Worm (Caenorhabditis elegans) whole organism, L4 larva: ENCODE measurements around the gene K11E4.1.

ENCODE experiments used
- D1046.2 ChIP-seq: fragments of 200-800 bp; sonication (Bioruptor generic); IDR thresholded peaks from 2 replicates; pipeline ENCODE4 v1.3.6; 2022; ENCODE audit warnings: missing genetic modification characterization, missing compliant biosample characterization
- F26F4.8 ChIP-seq: fragments of 200-800 bp; sonication (Bioruptor generic); conservative IDR thresholded peaks from 2 replicates; pipeline ENCODE4 v1.3.6; 2022; ENCODE audit warnings: missing genetic modification characterization, missing compliant biosample characterization
- F44E2.7 ChIP-seq: fragments of 200-800 bp; sonication (Bioruptor generic); IDR thresholded peaks from 2 replicates; pipeline ENCODE4 v2.1.2; 2022; ENCODE audit warnings: missing genetic modification characterization, missing compliant biosample characterization
- F49E8.2 ChIP-seq: sonication (generic microtip); optimal IDR thresholded peaks from 2 replicates; lab custom pipeline; 2016; ENCODE audit warnings: missing compliant biosample characterization, mild to moderate bottlenecking, missing genetic modification characterization, borderline replicate concordance
- T26A8.4 ChIP-seq: fragments of 200-800 bp; sonication (Bioruptor generic); IDR thresholded peaks from 2 replicates; pipeline ENCODE4 v1.3.6; 2022; ENCODE audit warnings: missing genetic modification characterization, missing compliant biosample characterization
- Y105C5A.15 ChIP-seq: fragments of 200-800 bp; sonication (Bioruptor generic); IDR thresholded peaks from 2 replicates; pipeline ENCODE4 v1.3.6; 2022; ENCODE audit warnings: missing genetic modification characterization, missing compliant biosample characterization
- Y48G9A.11 ChIP-seq: fragments of 200-800 bp; sonication (Bioruptor generic); IDR thresholded peaks from 2 replicates; pipeline ENCODE4 v1.3.6; 2022; ENCODE audit warnings: missing genetic modification reagents, missing genetic modification characterization, missing compliant biosample characterization
- Y75B8A.6 ChIP-seq: fragments of 200-800 bp; sonication (Bioruptor generic); IDR thresholded peaks from 2 replicates; pipeline ENCODE4 v1.3.6; 2022; ENCODE audit warnings: missing genetic modification reagents, missing genetic modification characterization, missing compliant biosample characterization
- aha-1 ChIP-seq: fragments of 150-350 bp; peaks from one replicate; lab custom pipeline; 2014; ENCODE audit warnings: missing biosample characterization, missing genetic modification characterization
- ceh-32 ChIP-seq: sonication (generic microtip); optimal IDR thresholded peaks from 2 replicates; lab custom pipeline; 2016; ENCODE audit warnings: mild to moderate bottlenecking, missing genetic modification characterization, missing compliant biosample characterization; ENCODE audit not compliant: poor library complexity
- ceh-44 ChIP-seq: fragments of 200-800 bp; sonication (Bioruptor generic); IDR thresholded peaks from 2 replicates; pipeline ENCODE4 v1.3.6; 2022; ENCODE audit warnings: missing genetic modification reagents, missing genetic modification characterization, missing compliant biosample characterization
- ceh-82 ChIP-seq: sonication (generic microtip); optimal IDR thresholded peaks from 2 replicates; lab custom pipeline; 2017; ENCODE audit warnings: missing biosample characterization, missing genetic modification characterization
- cey-2 ChIP-seq: sonication (generic microtip); optimal IDR thresholded peaks from 3 replicates; lab custom pipeline; 2017; ENCODE audit warnings: missing genetic modification characterization, mild to moderate bottlenecking, missing compliant biosample characterization, antibody characterized with exemption, borderline replicate concordance; ENCODE audit not compliant: insufficient read depth
- daf-12 ChIP-seq: fragments of 150-350 bp; optimal IDR thresholded peaks from 2 replicates; lab custom pipeline; 2014; ENCODE audit warnings: missing biosample characterization, missing genetic modification reagents, missing genetic modification characterization
- daf-8 ChIP-seq: fragments of 200-800 bp; sonication (Bioruptor generic); IDR thresholded peaks from 2 replicates; pipeline ENCODE4 v1.3.6; 2022; ENCODE audit warnings: missing genetic modification characterization, missing compliant biosample characterization
- dmd-6 ChIP-seq: fragments of 200-800 bp; sonication (Bioruptor generic); IDR thresholded peaks from 2 replicates; pipeline ENCODE4 v1.3.6; 2022; ENCODE audit warnings: missing genetic modification reagents, missing genetic modification characterization, missing compliant biosample characterization
- dmd-8 ChIP-seq: fragments of 200-800 bp; sonication (Bioruptor generic); IDR thresholded peaks from 2 replicates; pipeline ENCODE4 v1.3.6; 2022; ENCODE audit warnings: missing genetic modification characterization, missing compliant biosample characterization
- dmd-9 ChIP-seq: fragments of 200-800 bp; sonication (Bioruptor generic); IDR thresholded peaks from 2 replicates; pipeline ENCODE4 v1.3.6; 2022; ENCODE audit warnings: missing genetic modification reagents, missing genetic modification characterization, missing compliant biosample characterization
- dpl-1 ChIP-seq: fragments of 150-350 bp; optimal IDR thresholded peaks from 2 replicates; lab custom pipeline; 2014; ENCODE audit warnings: missing biosample characterization, missing genetic modification reagents, missing genetic modification characterization
- duxl-1 ChIP-seq: sonication (generic microtip); optimal IDR thresholded peaks from 2 replicates; lab custom pipeline; 2016; ENCODE audit warnings: mild to moderate bottlenecking, missing genetic modification characterization, moderate library complexity, missing compliant biosample characterization; ENCODE audit not compliant: poor library complexity
- dve-1 ChIP-seq: sonication (generic microtip); optimal IDR thresholded peaks from 2 replicates; lab custom pipeline; 2017; ENCODE audit warnings: antibody characterized with exemption, mild to moderate bottlenecking, missing genetic modification characterization, missing compliant biosample characterization; ENCODE audit not compliant: insufficient read depth
- egl-43 ChIP-seq: fragments of 200-800 bp; sonication (Bioruptor generic); IDR thresholded peaks from 2 replicates; pipeline ENCODE4 v1.3.6; 2022; ENCODE audit warnings: missing genetic modification reagents, missing genetic modification characterization, missing compliant biosample characterization
- gei-8 ChIP-seq: fragments of 200-800 bp; sonication (Bioruptor generic); optimal IDR thresholded peaks from 2 replicates; lab custom pipeline; 2018; ENCODE audit warnings: mild to moderate bottlenecking, missing genetic modification characterization, missing compliant biosample characterization
- hlh-11 ChIP-seq: fragments of 200-800 bp; sonication (Bioruptor generic); optimal IDR thresholded peaks from 2 replicates; lab custom pipeline; 2018; ENCODE audit warnings: mild to moderate bottlenecking, missing genetic modification characterization, missing compliant biosample characterization
- hlh-30 ChIP-seq: sonication (generic microtip); optimal IDR thresholded peaks from 2 replicates; lab custom pipeline; 2017; ENCODE audit warnings: antibody characterized with exemption, mild to moderate bottlenecking, missing genetic modification characterization, missing compliant biosample characterization; ENCODE audit not compliant: insufficient read depth
- hmg-1.1 ChIP-seq: fragments of 200-800 bp; sonication (Bioruptor generic); IDR thresholded peaks from 2 replicates; pipeline ENCODE4 v1.3.6; 2022; ENCODE audit warnings: missing genetic modification reagents, missing genetic modification characterization, missing compliant biosample characterization
- jun-1 ChIP-seq: fragments of 150-350 bp; optimal IDR thresholded peaks from 2 replicates; lab custom pipeline; 2014; ENCODE audit warnings: missing biosample characterization, missing genetic modification reagents, missing genetic modification characterization
- lir-3 ChIP-seq: sonication (generic microtip); optimal IDR thresholded peaks from 2 replicates; lab custom pipeline; 2016; ENCODE audit warnings: mild to moderate bottlenecking, missing genetic modification characterization, missing compliant biosample characterization
- madf-5 ChIP-seq, 2 experiments: fragments of 200-800 bp; sonication (Bioruptor generic); IDR thresholded peaks; 2 replicates each; pipeline ENCODE4 v1.3.6; 2022; ENCODE audit warnings: missing compliant biosample characterization in 2 of 2, missing genetic modification characterization in 2 of 2
- mep-1 ChIP-seq: fragments of 150-350 bp; sonication (generic microtip); optimal IDR thresholded peaks from 3 replicates; lab custom pipeline; 2014; ENCODE audit warnings: missing biosample characterization, missing genetic modification characterization
- mxl-3 ChIP-seq: fragments of 200-800 bp; sonication (Bioruptor generic); optimal IDR thresholded peaks from 2 replicates; lab custom pipeline; 2018; ENCODE audit warnings: mild to moderate bottlenecking, missing genetic modification characterization, missing compliant biosample characterization
- nhr-102 ChIP-seq: sonication (generic microtip); optimal IDR thresholded peaks from 2 replicates; lab custom pipeline; 2016; ENCODE audit warnings: mild to moderate bottlenecking, missing genetic modification characterization, moderate library complexity, missing compliant biosample characterization
- nhr-11 ChIP-seq: fragments of 150-350 bp; optimal IDR thresholded peaks from 2 replicates; lab custom pipeline; 2014; ENCODE audit warnings: missing biosample characterization, missing genetic modification characterization
- nhr-25 ChIP-seq: sonication (generic microtip); optimal IDR thresholded peaks from 2 replicates; lab custom pipeline; 2017; ENCODE audit warnings: missing genetic modification characterization, mild to moderate bottlenecking, missing compliant biosample characterization, antibody characterized with exemption, moderate library complexity, borderline replicate concordance; ENCODE audit not compliant: insufficient read depth
- nhr-41 ChIP-seq: fragments of 200-800 bp; sonication (Bioruptor generic); IDR thresholded peaks from 2 replicates; pipeline ENCODE4 v1.3.6; 2022; ENCODE audit warnings: missing genetic modification reagents, missing genetic modification characterization, missing compliant biosample characterization
- nhr-42 ChIP-seq: fragments of 200-800 bp; sonication (Bioruptor generic); IDR thresholded peaks from 2 replicates; pipeline ENCODE4 v1.3.6; 2022; ENCODE audit warnings: missing genetic modification characterization, missing compliant biosample characterization
- nhr-48 ChIP-seq: sonication (generic microtip); optimal IDR thresholded peaks from 2 replicates; lab custom pipeline; 2016; ENCODE audit warnings: mild to moderate bottlenecking, missing genetic modification characterization, missing compliant biosample characterization
- nhr-77 ChIP-seq: fragments of 150-350 bp; optimal IDR thresholded peaks from 2 replicates; lab custom pipeline; 2014; ENCODE audit warnings: missing biosample characterization, missing genetic modification characterization
- pqm-1 ChIP-seq: sonication (generic microtip); optimal IDR thresholded peaks from 2 replicates; lab custom pipeline; 2017; ENCODE audit warnings: missing biosample characterization, missing genetic modification characterization
- skn-1 ChIP-seq: fragments of 150-350 bp; optimal IDR thresholded peaks from 2 replicates; lab custom pipeline; 2014; ENCODE audit warnings: missing biosample characterization, missing genetic modification characterization
- snpc-1.2 ChIP-seq: fragments of 200-800 bp; sonication (Bioruptor generic); IDR thresholded peaks from 2 replicates; pipeline ENCODE4 v1.3.6; 2022; ENCODE audit warnings: missing genetic modification reagents, missing genetic modification characterization, missing compliant biosample characterization
- spr-3 ChIP-seq: fragments of 200-800 bp; sonication (Bioruptor generic); optimal IDR thresholded peaks from 2 replicates; lab custom pipeline; 2018; ENCODE audit warnings: mild to moderate bottlenecking, missing genetic modification characterization, missing compliant biosample characterization
- tag-97 ChIP-seq: fragments of 200-800 bp; sonication (Bioruptor generic); IDR thresholded peaks from 2 replicates; pipeline ENCODE4 v1.3.6; 2022; ENCODE audit warnings: missing genetic modification characterization, missing compliant biosample characterization
- tra-1 ChIP-seq: fragments of 200-800 bp; sonication (Bioruptor generic); IDR thresholded peaks from 2 replicates; pipeline ENCODE4 v1.3.6; 2022; ENCODE audit warnings: missing genetic modification reagents, missing genetic modification characterization, missing compliant biosample characterization
- unc-130 ChIP-seq: sonication (generic microtip); optimal IDR thresholded peaks from 2 replicates; lab custom pipeline; 2016; ENCODE audit warnings: missing genetic modification reagents, missing genetic modification characterization, missing compliant biosample characterization
- vab-7 ChIP-seq: fragments of 200-800 bp; sonication (Bioruptor generic); IDR thresholded peaks from 2 replicates; pipeline ENCODE4 v1.3.6; 2022; ENCODE audit warnings: missing genetic modification reagents, missing genetic modification characterization, missing compliant biosample characterization
- ztf-11 ChIP-seq: fragments of 150-350 bp; optimal IDR thresholded peaks from 2 replicates; lab custom pipeline; 2014; ENCODE audit warnings: missing biosample characterization, missing genetic modification characterization

The K11E4.1 gene

ce11 chrX:13714710-13715109 is 753 bp downstream of the K11E4.1 start (continued):
- TF ChIP-seq hlh-30 (tag; lab: Kevin White, UChicago) (peak; percentile 86), ceh-32 (no peak), nhr-41 (GFP tag; lab: Robert Waterston, UW) (0 out of 2 replicates have a peak, but pooled peaks have one; percentile 19), madf-5 (GFP tag; IDR thresholded peaks at IDR 0.05; lab: Robert Waterston, UW) (0 out of 4 replicates have a peak, but pooled peaks have one; percentile 34 to 43), ceh-44 (0 out of 2 replicates have a peak, but pooled peaks have one; percentile 39), ceh-82 (tag; lab: Kevin White, UChicago) (no peak), T26A8.4 (GFP tag; lab: Robert Waterston, UW) (peak; percentile 64), lir-3 (tag; lab: Kevin White, UChicago) (peak; percentile 20), egl-43 (GFP tag; lab: Robert Waterston, UW) (no peak; the same call in 1 of the 2 replicates), Y75B8A.6 (GFP tag; lab: Robert Waterston, UW) (0 out of 2 replicates have a peak, but pooled peaks have one; percentile 15), dve-1 (tag; lab: Kevin White, UChicago) (peak; percentile 50), gei-8 (GFP tag; lab: Kevin White, UChicago) (peak; percentile 42), mep-1 (no peak), snpc-1.2 (peak; percentile 85), dmd-6 (GFP tag; lab: Robert Waterston, UW) (peak; percentile 39; the same call in 1 of the 2 replicates), F49E8.2 (tag; lab: Kevin White, UChicago) (no peak), F26F4.8 (peak; percentile 77; the same call in 1 of the 2 replicates)
- TF ChIP-seq, all 104 proteins: peak for 26

ce11 chrX:13716313-13716712 is 2.4 kb downstream of the K11E4.1 start:
- peak; percentile 57; the same call in 1 of the 2 replicates for TF ChIP-seq vab-7 (GFP tag; lab: Robert Waterston, UW)
- no peak for TF ChIP-seq F44E2.7 (GFP tag; lab: Robert Waterston, UW)
- TF ChIP-seq madf-5 (GFP tag; IDR thresholded peaks at IDR 0.05; lab: Robert Waterston, UW), result 0 out of 4 replicates have a peak, but pooled peaks of 1 of the 2 experiments have one; percentile 47
- TF ChIP-seq nhr-102 (tag; lab: Kevin White, UChicago), result no peak
- TF ChIP-seq tra-1 (GFP tag; lab: Robert Waterston, UW), result no peak
- TF ChIP-seq gei-8 (GFP tag; lab: Kevin White, UChicago), result no peak
- no peak; the same call in none of the 2 replicates for TF ChIP-seq dmd-8 (GFP tag; lab: Robert Waterston, UW)
- TF ChIP-seq pqm-1 (tag; lab: Kevin White, UChicago), result no peak
- peak; percentile 50; the same call in 1 of the 2 replicates for TF ChIP-seq hmg-1.1 (GFP tag; lab: Robert Waterston, UW)
- no peak for TF ChIP-seq Y48G9A.11
- 0 out of 2 replicates have a peak, but pooled peaks have one; percentile 40 for TF ChIP-seq nhr-42 (GFP tag; lab: Robert Waterston, UW)
- no peak for TF ChIP-seq skn-1
- TF ChIP-seq D1046.2 (GFP tag; lab: Robert Waterston, UW), result 0 out of 2 replicates have a peak, but pooled peaks have one; percentile 29
- TF ChIP-seq nhr-48, result no peak
- TF ChIP-seq aha-1 (tag; lab: Kevin White, UChicago), result no peak
- 0 out of 2 replicates have a peak, but pooled peaks have one; percentile 15 for TF ChIP-seq dmd-9 (GFP tag; lab: Robert Waterston, UW)
- TF ChIP-seq dmd-6 (GFP tag; lab: Robert Waterston, UW), result peak; percentile 44; the same call in 1 of the 2 replicates
- TF ChIP-seq hlh-11 (tag; lab: Kevin White, UChicago), result peak; percentile 46
- TF ChIP-seq nhr-41 (GFP tag; lab: Robert Waterston, UW), result 0 out of 2 replicates have a peak, but pooled peaks have one; percentile 65
- no peak for TF ChIP-seq tag-97 (GFP tag; lab: Robert Waterston, UW)
- no peak for TF ChIP-seq lir-3 (tag; lab: Kevin White, UChicago)
- no peak for TF ChIP-seq daf-12 (tag; lab: Kevin White, UChicago)
- no peak for TF ChIP-seq spr-3
- peak; percentile 36 for TF ChIP-seq hlh-30 (tag; lab: Kevin White, UChicago)
- no peak for TF ChIP-seq nhr-25
- TF ChIP-seq mxl-3 (GFP tag; lab: Kevin White, UChicago), result no peak
- TF ChIP-seq ztf-11, result no peak
- TF ChIP-seq dpl-1 (GFP tag; lab: Kevin White, UChicago), result no peak
- TF ChIP-seq nhr-11 (tag; lab: Kevin White, UChicago), result no peak
- no peak for TF ChIP-seq cey-2 (tag; lab: Kevin White, UChicago)
- TF ChIP-seq unc-130 (GFP tag; lab: Kevin White, UChicago), result no peak
- TF ChIP-seq mep-1, result no peak
- TF ChIP-seq jun-1 (tag; lab: Kevin White, UChicago), result no peak
- TF ChIP-seq duxl-1 (tag; lab: Kevin White, UChicago), result peak; percentile 3
- TF ChIP-seq Y105C5A.15, result 0 out of 2 replicates have a peak, but pooled peaks have one; percentile 15
- TF ChIP-seq nhr-77 (tag; lab: Kevin White, UChicago), result no peak
- no peak for TF ChIP-seq daf-8
